Fruit fly (Drosophila melanogaster): ENCODE data around the gene CG6067.

- no peak for TF ChIP-seq Dll (optimal IDR thresholded peaks at IDR 0.05)
- TF ChIP-seq psq (optimal IDR thresholded peaks at IDR 0.05): no peak
- TF ChIP-seq pan (optimal IDR thresholded peaks at IDR 0.05): no peak
- TF ChIP-seq usp (GFP tag; optimal IDR thresholded peaks at IDR 0.05): no peak
- no peak for TF ChIP-seq EcR (GFP tag; optimal IDR thresholded peaks at IDR 0.05)
Observed at dm6 chrX:5969860-5970665, 14.6 kb downstream of the CG6067 start.
